Worm (Caenorhabditis elegans) whole organism, late embryonic: ENCODE data around the gene C31E10.5.

ENCODE experiments used
- C08G9.2 ChIP-seq: sonication (generic microtip); optimal IDR thresholded peaks from 2 replicates; lab custom pipeline; 2016; ENCODE audit warnings: mild to moderate bottlenecking, missing genetic modification characterization, moderate library complexity, missing compliant biosample characterization
- F13H6.1 ChIP-seq: sonication (generic microtip); optimal IDR thresholded peaks from 2 replicates; lab custom pipeline; 2016; ENCODE audit warnings: missing genetic modification characterization, missing compliant biosample characterization
- K02D7.2 ChIP-seq: sonication (generic microtip); optimal IDR thresholded peaks from 2 replicates; lab custom pipeline; 2017; ENCODE audit warnings: mild to moderate bottlenecking, missing genetic modification characterization, missing compliant biosample characterization
- K09A11.1 ChIP-seq: sonication (generic microtip); optimal IDR thresholded peaks from 2 replicates; lab custom pipeline; 2017; ENCODE audit warnings: antibody characterized with exemption, mild to moderate bottlenecking, missing genetic modification characterization, missing compliant biosample characterization; ENCODE audit not compliant: insufficient read depth
- T23F11.4 ChIP-seq: fragments of 200-800 bp; sonication (Bioruptor generic); optimal IDR thresholded peaks from 2 replicates; lab custom pipeline; 2018; ENCODE audit warnings: mild to moderate bottlenecking, missing genetic modification characterization, missing compliant biosample characterization
- Y22D7AL.16 ChIP-seq: sonication (generic microtip); optimal IDR thresholded peaks from 2 replicates; lab custom pipeline; 2016; ENCODE audit warnings: missing genetic modification characterization, missing compliant biosample characterization
- ahr-1 ChIP-seq: sonication (generic microtip); optimal IDR thresholded peaks from 2 replicates; lab custom pipeline; 2016; ENCODE audit warnings: missing genetic modification characterization, missing compliant biosample characterization
- ceh-14 ChIP-seq: sonication (generic microtip); optimal IDR thresholded peaks from 2 replicates; lab custom pipeline; 2016; ENCODE audit warnings: missing genotype, missing genetic modification characterization, missing compliant biosample characterization
- ceh-18 ChIP-seq: sonication (generic microtip); optimal IDR thresholded peaks from 2 replicates; lab custom pipeline; 2016; ENCODE audit warnings: missing genetic modification characterization, missing compliant biosample characterization
- ceh-19 ChIP-seq: fragments of 200-800 bp; sonication (Bioruptor generic); optimal IDR thresholded peaks from 2 replicates; lab custom pipeline; 2018; ENCODE audit warnings: mild to moderate bottlenecking, missing genetic modification characterization, missing compliant biosample characterization
- ceh-22 ChIP-seq: sonication (generic microtip); optimal IDR thresholded peaks from 2 replicates; lab custom pipeline; 2017; ENCODE audit warnings: missing biosample characterization, missing genetic modification characterization
- ceh-24 ChIP-seq: sonication (generic microtip); optimal IDR thresholded peaks from 2 replicates; lab custom pipeline; 2016; ENCODE audit warnings: mild to moderate bottlenecking, missing genetic modification characterization, missing compliant biosample characterization
- ceh-45 ChIP-seq: fragments of 200-800 bp; sonication (Bioruptor generic); IDR thresholded peaks from 2 replicates; pipeline ENCODE4 v1.3.6; 2022; ENCODE audit warnings: missing genetic modification reagents, missing genetic modification characterization, missing compliant biosample characterization
- ceh-6 ChIP-seq: fragments of 200-800 bp; sonication (Bioruptor generic); optimal IDR thresholded peaks from 2 replicates; lab custom pipeline; 2018; ENCODE audit warnings: mild to moderate bottlenecking, missing genetic modification characterization, missing compliant biosample characterization
- ceh-9 ChIP-seq: sonication (generic microtip); optimal IDR thresholded peaks from 2 replicates; lab custom pipeline; 2016; ENCODE audit warnings: mild to moderate bottlenecking, missing genetic modification characterization, inconsistent platforms, missing compliant biosample characterization
- dmd-4 ChIP-seq: sonication (generic microtip); optimal IDR thresholded peaks from 2 replicates; lab custom pipeline; 2016; ENCODE audit warnings: borderline replicate concordance, missing genetic modification characterization, missing compliant biosample characterization
- dve-1 ChIP-seq: sonication (generic microtip); optimal IDR thresholded peaks from 2 replicates; lab custom pipeline; 2017; ENCODE audit warnings: antibody characterized with exemption, mild to moderate bottlenecking, missing genetic modification characterization, missing compliant biosample characterization
- elt-2 ChIP-seq: sonication (generic microtip); optimal IDR thresholded peaks from 2 replicates; lab custom pipeline; 2016; ENCODE audit warnings: missing genetic modification reagents, missing genetic modification characterization, missing compliant biosample characterization
- elt-4 ChIP-seq: sonication (generic microtip); optimal IDR thresholded peaks from 2 replicates; lab custom pipeline; 2016; ENCODE audit warnings: missing genetic modification characterization, missing compliant biosample characterization
- ets-4 ChIP-seq: sonication (generic microtip); optimal IDR thresholded peaks from 2 replicates; lab custom pipeline; 2016; ENCODE audit warnings: missing genetic modification characterization, missing compliant biosample characterization
- eyg-1 ChIP-seq: sonication (generic microtip); optimal IDR thresholded peaks from 2 replicates; lab custom pipeline; 2016; ENCODE audit warnings: missing genotype, missing genetic modification characterization, missing compliant biosample characterization
- fkh-10 ChIP-seq: fragments of 150-350 bp; optimal IDR thresholded peaks from 2 replicates; lab custom pipeline; 2014; ENCODE audit warnings: missing biosample characterization, missing genetic modification reagents, missing genetic modification characterization
- fkh-6 ChIP-seq: sonication (generic microtip); optimal IDR thresholded peaks from 2 replicates; lab custom pipeline; 2016; ENCODE audit warnings: missing genetic modification characterization, missing compliant biosample characterization
- gmeb-2 ChIP-seq: sonication (generic microtip); optimal IDR thresholded peaks from 2 replicates; lab custom pipeline; 2016; ENCODE audit warnings: missing genetic modification characterization, inconsistent platforms, missing compliant biosample characterization
- hlh-13 ChIP-seq: fragments of 200-800 bp; sonication (Bioruptor generic); optimal IDR thresholded peaks from 2 replicates; lab custom pipeline; 2018; ENCODE audit warnings: mild to moderate bottlenecking, missing genetic modification characterization, missing compliant biosample characterization
- hlh-30 ChIP-seq: sonication (generic microtip); optimal IDR thresholded peaks from 2 replicates; lab custom pipeline; 2017; ENCODE audit warnings: antibody characterized with exemption, missing genetic modification characterization, missing compliant biosample characterization; ENCODE audit not compliant: insufficient read depth
- hlh-6 ChIP-seq: sonication (generic microtip); optimal IDR thresholded peaks from 2 replicates; lab custom pipeline; 2016; ENCODE audit warnings: missing genotype, missing genetic modification characterization, missing compliant biosample characterization
- hlh-8 ChIP-seq: sonication (generic microtip); optimal IDR thresholded peaks from 2 replicates; lab custom pipeline; 2016; ENCODE audit warnings: missing genotype, missing genetic modification characterization, missing compliant biosample characterization
- madf-2 ChIP-seq: sonication (generic microtip); optimal IDR thresholded peaks from 2 replicates; lab custom pipeline; 2017; ENCODE audit warnings: missing genetic modification characterization, missing compliant biosample characterization
- mec-3 ChIP-seq: sonication (generic microtip); optimal IDR thresholded peaks from 2 replicates; lab custom pipeline; 2016; ENCODE audit warnings: borderline replicate concordance, missing genetic modification characterization, missing compliant biosample characterization
- nfya-1 ChIP-seq: sonication (generic microtip); optimal IDR thresholded peaks from 2 replicates; lab custom pipeline; 2017; ENCODE audit warnings: missing genetic modification characterization, mild to moderate bottlenecking, missing compliant biosample characterization, antibody characterized with exemption, moderate library complexity
- nhr-11 ChIP-seq: fragments of 150-350 bp; optimal IDR thresholded peaks from 2 replicates; lab custom pipeline; 2014; ENCODE audit warnings: missing biosample characterization, missing genetic modification characterization
- nhr-232 ChIP-seq: sonication (generic microtip); optimal IDR thresholded peaks from 2 replicates; lab custom pipeline; 2016; ENCODE audit warnings: missing genetic modification characterization, missing compliant biosample characterization
- npax-4 ChIP-seq: sonication (generic microtip); optimal IDR thresholded peaks from 2 replicates; lab custom pipeline; 2016; ENCODE audit warnings: missing genetic modification characterization, missing compliant biosample characterization
- odd-2 ChIP-seq: sonication (generic microtip); optimal IDR thresholded peaks from 2 replicates; lab custom pipeline; 2017; ENCODE audit warnings: antibody characterized with exemption, mild to moderate bottlenecking, missing genetic modification characterization, missing compliant biosample characterization
- pax-1 ChIP-seq: fragments of 150-350 bp; optimal IDR thresholded peaks from 2 replicates; lab custom pipeline; 2014; ENCODE audit warnings: missing biosample characterization, missing genetic modification characterization
- pha-2 ChIP-seq: sonication (generic microtip); optimal IDR thresholded peaks from 2 replicates; lab custom pipeline; 2017; ENCODE audit warnings: mild to moderate bottlenecking, missing genetic modification characterization, missing compliant biosample characterization
- pha-4 ChIP-seq: fragments of 150-350 bp; optimal IDR thresholded peaks from 2 replicates; lab custom pipeline; 2018; ENCODE audit warnings: missing biosample characterization, missing genetic modification reagents, missing genetic modification characterization
- pqm-1 ChIP-seq: sonication (generic microtip); optimal IDR thresholded peaks from 2 replicates; lab custom pipeline; 2016; ENCODE audit warnings: missing genetic modification characterization, missing compliant biosample characterization
- ref-2 ChIP-seq: sonication (generic microtip); optimal IDR thresholded peaks from 2 replicates; lab custom pipeline; 2016; ENCODE audit warnings: missing genetic modification characterization, missing compliant biosample characterization
- rnt-1 ChIP-seq: sonication (generic microtip); optimal IDR thresholded peaks from 2 replicates; lab custom pipeline; 2016; ENCODE audit warnings: missing genetic modification characterization, missing compliant biosample characterization
- sdc-2 ChIP-seq: sonication (generic microtip); optimal IDR thresholded peaks from 2 replicates; lab custom pipeline; 2016; ENCODE audit warnings: missing genotype, missing genetic modification characterization, missing compliant biosample characterization
- sox-2 ChIP-seq: fragments of 200-800 bp; sonication (Bioruptor generic); IDR thresholded peaks from 2 replicates; pipeline ENCODE4 v1.3.6; 2022; ENCODE audit warnings: missing genetic modification reagents, missing genetic modification characterization, missing compliant biosample characterization
- sox-4 ChIP-seq: sonication (generic microtip); optimal IDR thresholded peaks from 2 replicates; lab custom pipeline; 2017; ENCODE audit warnings: mild to moderate bottlenecking, missing genetic modification characterization, inconsistent platforms, missing compliant biosample characterization
- tbx-2 ChIP-seq: sonication (generic microtip); optimal IDR thresholded peaks from 2 replicates; lab custom pipeline; 2016; ENCODE audit warnings: missing genetic modification characterization, missing compliant biosample characterization
- ttx-3 ChIP-seq: sonication (generic microtip); optimal IDR thresholded peaks from 2 replicates; lab custom pipeline; 2016; ENCODE audit warnings: missing genetic modification reagents, missing genetic modification characterization, missing compliant biosample characterization
- unc-3 ChIP-seq, 2 experiments: fragments of 200-800 bp in 1 of 2; sonication (Bioruptor generic) in 1 of 2; sonication (generic microtip) in 1 of 2; conservative IDR thresholded peaks in 1 of 2; optimal IDR thresholded peaks in 1 of 2; 2 replicates each; pipeline versions ENCODE4 v1.3.6 to Lab custom; 2016 to 2022; ENCODE audit warnings: missing compliant biosample characterization in 2 of 2, missing genetic modification characterization in 2 of 2, missing genetic modification reagents in 1 of 2
- unc-42 ChIP-seq: sonication (generic microtip); optimal IDR thresholded peaks from 2 replicates; lab custom pipeline; 2016; ENCODE audit warnings: missing genotype, missing genetic modification characterization, missing compliant biosample characterization
- unc-55 ChIP-seq: sonication (generic microtip); optimal IDR thresholded peaks from 2 replicates; lab custom pipeline; 2017; ENCODE audit warnings: missing biosample characterization, missing genetic modification reagents, missing genetic modification characterization
- ztf-16 ChIP-seq: sonication (generic microtip); optimal IDR thresholded peaks from 2 replicates; lab custom pipeline; 2017; ENCODE audit warnings: missing genetic modification characterization, missing compliant biosample characterization

The C31E10.5 gene

DNA sequence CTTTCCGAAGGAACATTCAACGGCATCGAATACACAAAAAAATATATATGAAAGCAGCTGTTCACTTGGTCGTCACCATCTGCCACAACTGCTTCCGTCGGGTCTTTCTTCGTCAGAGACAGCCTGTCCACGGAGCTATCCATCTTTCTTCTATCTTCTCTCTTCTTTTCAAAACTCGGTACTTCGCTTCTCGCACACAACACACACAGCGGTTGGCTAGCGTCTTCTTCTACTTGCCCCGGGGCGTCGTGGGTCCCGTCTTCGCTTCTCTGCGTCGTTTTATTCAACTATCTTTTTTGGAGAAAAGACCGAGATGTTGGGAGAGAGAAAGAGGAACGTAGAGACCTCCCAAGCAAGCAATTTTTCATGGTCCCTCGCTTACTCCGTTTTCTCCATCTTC lies 21.1 kb upstream of the C31E10.5 start (continued):
- TF ChIP-seq rnt-1 (tag; lab: Kevin White, UChicago) (peak; percentile 83), ceh-14 (tag; lab: Kevin White, UChicago) (peak; percentile 19), unc-42 (tag; lab: Kevin White, UChicago) (peak; percentile 73), npax-4 (tag; lab: Kevin White, UChicago) (no peak), ceh-18 (tag; lab: Kevin White, UChicago) (peak; percentile 86), mec-3 (tag; lab: Kevin White, UChicago) (no peak), tbx-2 (tag; lab: Kevin White, UChicago) (peak; percentile 59), C08G9.2 (no peak), pqm-1 (no peak), unc-3 (GFP tag; conservative IDR thresholded peaks at IDR 0.05; lab: Robert Waterston, UW) (no peak), unc-3 (tag; optimal IDR thresholded peaks at IDR 0.05; lab: Kevin White, UChicago) (no peak), hlh-8 (tag; lab: Kevin White, UChicago) (peak; percentile 81), ref-2 (tag; lab: Kevin White, UChicago) (peak; percentile 43), ceh-9 (no peak), fkh-10 (GFP tag; lab: Kevin White, UChicago) (peak; percentile 1)

DNA sequence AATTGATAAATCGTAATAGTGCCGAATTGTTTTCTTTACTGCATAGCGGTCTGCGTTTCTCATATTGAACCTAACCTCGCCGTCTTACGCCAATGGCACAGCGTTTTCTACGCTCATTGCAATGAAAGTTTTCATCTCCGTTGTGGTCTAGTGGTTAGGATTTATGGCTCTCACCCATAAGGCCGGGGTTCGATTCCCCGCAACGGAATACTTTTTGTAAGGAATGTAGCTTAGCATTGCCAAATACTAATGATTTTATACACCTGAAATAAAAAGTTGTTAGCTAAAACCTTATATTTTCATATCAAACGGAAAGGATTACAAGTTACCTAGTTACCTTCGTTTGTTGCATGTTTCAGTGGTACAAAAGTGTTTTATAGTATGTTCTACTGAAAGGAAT lies 20.2 kb upstream of the C31E10.5 start:
- TF ChIP-seq ztf-16 (tag; lab: Kevin White, UChicago), result peak; percentile 65
- peak; percentile 86 for TF ChIP-seq elt-2
- peak; percentile 69 for TF ChIP-seq K02D7.2 (tag; lab: Kevin White, UChicago)
- peak; percentile 2 for TF ChIP-seq ceh-9
- TF ChIP-seq ceh-45 (GFP tag; lab: Robert Waterston, UW), result peak; percentile 71
- TF ChIP-seq Y22D7AL.16 (tag; lab: Kevin White, UChicago), result peak; percentile 81
- no peak for TF ChIP-seq K09A11.1
- peak; percentile 82 for TF ChIP-seq gmeb-2
- TF ChIP-seq nfya-1 (tag; lab: Kevin White, UChicago), result peak; percentile 63
- no peak for TF ChIP-seq nhr-11 (tag; lab: Kevin White, UChicago)
- TF ChIP-seq pha-2 (tag; lab: Kevin White, UChicago), result peak; percentile 81
- peak; percentile 82 for TF ChIP-seq ceh-6 (GFP tag; lab: Kevin White, UChicago)
- peak; percentile 50; the same call in 1 of the 2 replicates for TF ChIP-seq sox-2 (GFP tag; lab: Robert Waterston, UW)
- TF ChIP-seq pax-1, result no peak
- TF ChIP-seq hlh-6, result peak; percentile 86
- peak; percentile 74 for TF ChIP-seq unc-55
- peak; percentile 67 for TF ChIP-seq C08G9.2
- TF ChIP-seq fkh-6, result peak; percentile 43
- peak; percentile 64 for TF ChIP-seq ceh-18 (tag; lab: Kevin White, UChicago)
- TF ChIP-seq ceh-24 (tag; lab: Kevin White, UChicago), result peak; percentile 80
- TF ChIP-seq rnt-1 (tag; lab: Kevin White, UChicago), result peak; percentile 80
- TF ChIP-seq ceh-19 (GFP tag; lab: Kevin White, UChicago), result peak; percentile 86
- peak; percentile 63 for TF ChIP-seq ahr-1 (tag; lab: Kevin White, UChicago)
- TF ChIP-seq nhr-232, result peak; percentile 64
- no peak for TF ChIP-seq pha-4 (tag; lab: Kevin White, UChicago)
- TF ChIP-seq ceh-22 (tag; lab: Kevin White, UChicago), result no peak
- peak; percentile 83 for TF ChIP-seq sox-4 (tag; lab: Kevin White, UChicago)
- TF ChIP-seq sdc-2 (tag; lab: Kevin White, UChicago), result peak; percentile 85
- TF ChIP-seq T23F11.4 (GFP tag; lab: Kevin White, UChicago), result peak; percentile 76
- TF ChIP-seq madf-2 (tag; lab: Kevin White, UChicago), result peak; percentile 84
- peak; percentile 63 for TF ChIP-seq npax-4 (tag; lab: Kevin White, UChicago)
- TF ChIP-seq ref-2 (tag; lab: Kevin White, UChicago), result peak; percentile 76
- peak; percentile 71 for TF ChIP-seq dmd-4 (tag; lab: Kevin White, UChicago)
- TF ChIP-seq ttx-3 (tag; lab: Kevin White, UChicago), result peak; percentile 71
- peak; percentile 68 for TF ChIP-seq hlh-13 (GFP tag; lab: Kevin White, UChicago)
- TF ChIP-seq F13H6.1 (tag; lab: Kevin White, UChicago), result peak; percentile 48
- TF ChIP-seq ets-4 (tag; lab: Kevin White, UChicago), result peak; percentile 37
- TF ChIP-seq dve-1 (tag; lab: Kevin White, UChicago), result peak; percentile 76
- no peak for TF ChIP-seq elt-4 (tag; lab: Kevin White, UChicago)
- no peak for TF ChIP-seq odd-2 (tag; lab: Kevin White, UChicago)
- TF ChIP-seq hlh-30 (tag; lab: Kevin White, UChicago), result no peak
- peak; percentile 67 for TF ChIP-seq eyg-1 (tag; lab: Kevin White, UChicago)
